Worm (Caenorhabditis elegans) whole organism, L4/young adult: ENCODE measurements around the gene nhr-128.

Experiments used
- W03F9.2 ChIP-seq: fragments of 150-350 bp; optimal IDR thresholded peaks from 2 replicates; lab custom pipeline; 2014; ENCODE audit warnings: missing biosample characterization, missing genetic modification characterization
- dao-5 ChIP-seq: sonication (generic microtip); optimal IDR thresholded peaks from 2 replicates; lab custom pipeline; 2016; ENCODE audit warnings: missing genotype, missing genetic modification characterization, moderate library complexity, missing compliant biosample characterization
- him-1 ChIP-seq: sonication (generic microtip); optimal IDR thresholded peaks from 2 replicates; lab custom pipeline; 2016; ENCODE audit warnings: missing genotype, missing genetic modification reagents, missing genetic modification characterization, missing compliant biosample characterization

DNA sequence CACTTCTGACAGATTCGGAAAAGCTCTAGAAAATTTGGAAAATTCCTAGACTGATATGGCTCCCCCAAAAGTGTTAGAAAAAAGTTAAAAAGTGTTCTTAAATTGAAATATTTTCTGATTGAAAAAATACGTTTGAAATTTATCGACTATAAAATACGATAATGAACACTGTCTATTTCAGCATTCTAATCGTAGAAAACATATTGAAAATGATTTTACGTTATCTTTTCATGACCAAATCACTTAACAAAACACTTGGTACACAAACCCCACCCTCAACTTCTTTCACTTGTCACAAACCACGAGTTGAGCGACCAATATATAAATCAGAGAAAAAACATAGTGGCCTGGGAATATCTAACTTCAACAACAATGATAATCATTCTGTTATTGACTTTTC, 42.6 kb upstream of the nhr-128 start, which contains the start of gene cyp-33C1:
- TF ChIP-seq him-1 (tag; lab: Kevin White, UChicago), result no peak
- TF ChIP-seq W03F9.2 (tag; lab: Kevin White, UChicago), result no peak
- TF ChIP-seq dao-5, result no peak
